Worm (Caenorhabditis elegans) whole organism, mixed stage, embryonic: Measurements from ENCODE around the gene Y67D8B.1.
A peak's percentile ranks its signal among the peaks of the same experiment; 100 is the strongest.

Source experiments
- M03D4.4 ChIP-seq: sonication (generic microtip); optimal IDR thresholded peaks from 2 replicates; lab custom pipeline; 2017; ENCODE audit warnings: mild to moderate bottlenecking, missing genetic modification characterization, missing compliant biosample characterization
- bed-3 ChIP-seq: fragments of 200-800 bp; sonication (Bioruptor generic); optimal IDR thresholded peaks from 3 replicates; lab custom pipeline; 2018; ENCODE audit warnings: mild to moderate bottlenecking, missing genetic modification characterization, moderate library complexity, missing compliant biosample characterization
- blmp-1 ChIP-seq: fragments of 150-350 bp; optimal IDR thresholded peaks from 2 replicates; lab custom pipeline; 2014; ENCODE audit warnings: missing biosample characterization, missing genetic modification characterization
- ceh-39 ChIP-seq: fragments of 150-350 bp; optimal IDR thresholded peaks from 2 replicates; lab custom pipeline; 2014; ENCODE audit warnings: missing biosample characterization, missing genetic modification characterization
- ceh-43 ChIP-seq: fragments of 200-800 bp; sonication (Bioruptor generic); optimal IDR thresholded peaks from 2 replicates; lab custom pipeline; 2018; ENCODE audit warnings: mild to moderate bottlenecking, missing genetic modification characterization, moderate library complexity, missing compliant biosample characterization
- ces-1 ChIP-seq: fragments of 150-350 bp; optimal IDR thresholded peaks from 2 replicates; lab custom pipeline; 2014; ENCODE audit warnings: missing biosample characterization, missing genetic modification reagents, missing genetic modification characterization
- cnd-1 ChIP-seq: fragments of 200-800 bp; sonication (Bioruptor generic); optimal IDR thresholded peaks from 2 replicates; lab custom pipeline; 2018; ENCODE audit warnings: mild to moderate bottlenecking, missing genetic modification characterization, missing compliant biosample characterization
- drap-1 ChIP-seq: fragments of 200-800 bp; sonication (Bioruptor generic); optimal IDR thresholded peaks from 3 replicates; lab custom pipeline; 2018; ENCODE audit warnings: mild to moderate bottlenecking, missing genetic modification characterization, missing compliant biosample characterization
- elt-3 ChIP-seq: fragments of 150-350 bp; optimal IDR thresholded peaks from 2 replicates; lab custom pipeline; 2014; ENCODE audit warnings: missing biosample characterization, missing genetic modification characterization
- flh-1 ChIP-seq: fragments of 200-800 bp; sonication (Bioruptor generic); optimal IDR thresholded peaks from 2 replicates; lab custom pipeline; 2018; ENCODE audit warnings: mild to moderate bottlenecking, missing genetic modification characterization, moderate library complexity, missing compliant biosample characterization
- ham-2 ChIP-seq: fragments of 200-800 bp; sonication (Bioruptor generic); optimal IDR thresholded peaks from 2 replicates; lab custom pipeline; 2018; ENCODE audit warnings: mild to moderate bottlenecking, missing genetic modification characterization, missing compliant biosample characterization
- hlh-1 ChIP-seq: fragments of 150-350 bp; optimal IDR thresholded peaks from 2 replicates; lab custom pipeline; 2014; ENCODE audit warnings: missing biosample characterization, missing genetic modification reagents, missing genetic modification characterization
- lin-13 ChIP-seq: fragments of 150-350 bp; optimal IDR thresholded peaks from 2 replicates; lab custom pipeline; 2014; ENCODE audit warnings: missing biosample characterization, missing genetic modification characterization
- lin-32 ChIP-seq: fragments of 200-800 bp; sonication (Bioruptor generic); optimal IDR thresholded peaks from 2 replicates; lab custom pipeline; 2018; ENCODE audit warnings: mild to moderate bottlenecking, missing genetic modification characterization, missing compliant biosample characterization
- lsy-2 ChIP-seq: fragments of 150-350 bp; optimal IDR thresholded peaks from 2 replicates; lab custom pipeline; 2014; ENCODE audit warnings: missing biosample characterization, missing genetic modification characterization
- mab-5 ChIP-seq: fragments of 150-350 bp; optimal IDR thresholded peaks from 2 replicates; lab custom pipeline; 2014; ENCODE audit warnings: missing biosample characterization, missing genetic modification characterization
- mep-1 ChIP-seq: fragments of 150-350 bp; optimal IDR thresholded peaks from 2 replicates; lab custom pipeline; 2017; ENCODE audit warnings: missing biosample characterization, missing genetic modification reagents, missing genetic modification characterization, inconsistent platforms
- mls-2 ChIP-seq: sonication (generic microtip); optimal IDR thresholded peaks from 2 replicates; lab custom pipeline; 2016; ENCODE audit warnings: mild to moderate bottlenecking, missing genetic modification characterization, moderate library complexity, missing compliant biosample characterization
- nhr-12 ChIP-seq: fragments of 150-350 bp; optimal IDR thresholded peaks from 2 replicates; lab custom pipeline; 2014; ENCODE audit warnings: missing biosample characterization, missing genetic modification characterization
- nhr-2 ChIP-seq: fragments of 150-350 bp; optimal IDR thresholded peaks from 2 replicates; lab custom pipeline; 2014; ENCODE audit warnings: missing biosample characterization, missing genetic modification characterization
- nhr-237 ChIP-seq: fragments of 150-350 bp; optimal IDR thresholded peaks from 2 replicates; lab custom pipeline; 2014; ENCODE audit warnings: missing biosample characterization, missing genetic modification characterization
- nhr-28 ChIP-seq: fragments of 150-350 bp; optimal IDR thresholded peaks from 2 replicates; lab custom pipeline; 2014; ENCODE audit warnings: missing biosample characterization, missing genetic modification characterization
- nhr-76 ChIP-seq: sonication (generic microtip); optimal IDR thresholded peaks from 2 replicates; lab custom pipeline; 2017; ENCODE audit warnings: missing biosample characterization, missing genetic modification characterization
- pha-4 ChIP-seq: fragments of 150-350 bp; optimal IDR thresholded peaks from 2 replicates; lab custom pipeline; 2018; ENCODE audit warnings: missing biosample characterization, missing genetic modification reagents, missing genetic modification characterization
- sem-2 ChIP-seq: fragments of 200-800 bp; sonication (Bioruptor generic); optimal IDR thresholded peaks from 2 replicates; lab custom pipeline; 2018; ENCODE audit warnings: mild to moderate bottlenecking, missing genetic modification characterization, missing compliant biosample characterization
- snpc-4 ChIP-seq: fragments of 150-350 bp; optimal IDR thresholded peaks from 2 replicates; lab custom pipeline; 2014; ENCODE audit warnings: missing biosample characterization, missing genetic modification characterization
- sptf-1 ChIP-seq: sonication (generic microtip); optimal IDR thresholded peaks from 2 replicates; lab custom pipeline; 2017; ENCODE audit warnings: mild to moderate bottlenecking, missing genetic modification characterization, moderate library complexity, missing compliant biosample characterization
- tbx-8 ChIP-seq: fragments of 200-800 bp; sonication (Bioruptor generic); optimal IDR thresholded peaks from 2 replicates; lab custom pipeline; 2018; ENCODE audit warnings: mild to moderate bottlenecking, missing genetic modification characterization, moderate library complexity, missing compliant biosample characterization
- unc-120 ChIP-seq: sonication (generic microtip); optimal IDR thresholded peaks from 2 replicates; lab custom pipeline; 2017; ENCODE audit warnings: missing genetic modification characterization, missing compliant biosample characterization; ENCODE audit not compliant: poor library complexity, severe bottlenecking
- unc-39 ChIP-seq: fragments of 150-350 bp; optimal IDR thresholded peaks from 2 replicates; lab custom pipeline; 2014; ENCODE audit warnings: missing biosample characterization, missing genetic modification characterization
- unc-62 ChIP-seq: fragments of 150-350 bp; optimal IDR thresholded peaks from 2 replicates; lab custom pipeline; 2014; ENCODE audit warnings: missing biosample characterization, missing genetic modification reagents, missing genetic modification characterization
- zip-8 ChIP-seq: fragments of 150-350 bp; optimal IDR thresholded peaks from 2 replicates; lab custom pipeline; 2014; ENCODE audit warnings: missing biosample characterization, missing genetic modification characterization
- ztf-11 ChIP-seq: fragments of 150-350 bp; optimal IDR thresholded peaks from 2 replicates; lab custom pipeline; 2014; ENCODE audit warnings: missing biosample characterization, missing genetic modification characterization

The Y67D8B.1 gene

ce11 chrIV:3168656-3169216 is 3.7 kb downstream of the Y67D8B.1 start:
- TF ChIP-seq nhr-76 (tag; lab: Kevin White, UChicago) (no peak), ztf-11 (no peak), sptf-1 (no peak), unc-120 (tag; lab: Kevin White, UChicago) (peak; percentile 79), lsy-2 (tag; lab: Kevin White, UChicago) (no peak), lin-32 (no peak), mep-1 (tag; lab: Kevin White, UChicago) (no peak), hlh-1 (tag; lab: Kevin White, UChicago) (peak; percentile 93), mls-2 (tag; lab: Kevin White, UChicago) (no peak), unc-62 (peak; percentile 49), bed-3 (GFP tag; lab: Kevin White, UChicago) (no peak), tbx-8 (no peak), unc-39 (tag; lab: Kevin White, UChicago) (no peak)

DNA sequence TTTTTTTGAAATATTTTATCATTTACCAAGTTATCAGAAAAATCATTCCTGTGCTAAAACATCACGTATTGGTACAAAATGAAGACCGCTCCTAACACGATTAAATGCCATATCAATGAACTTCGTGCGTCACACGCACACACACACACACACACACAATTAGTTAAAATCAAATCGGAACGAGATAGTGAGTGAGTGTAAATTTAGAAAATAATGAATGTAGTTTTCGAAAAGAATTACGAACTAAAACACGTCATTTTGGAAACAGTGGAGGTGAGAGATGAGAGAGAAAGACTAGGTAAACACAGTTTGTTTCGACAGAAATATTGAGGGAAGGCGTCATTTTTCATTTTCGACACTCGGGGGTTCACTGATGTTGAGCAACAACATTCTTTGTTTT is 5.5 kb downstream of the Y67D8B.1 start:
- TF ChIP-seq mls-2 (tag; lab: Kevin White, UChicago) (no peak), pha-4 (no peak), hlh-1 (tag; lab: Kevin White, UChicago) (no peak), nhr-237 (tag; lab: Kevin White, UChicago) (no peak), flh-1 (GFP tag; lab: Kevin White, UChicago) (no peak), unc-62 (no peak), lsy-2 (tag; lab: Kevin White, UChicago) (no peak), ceh-43 (GFP tag; lab: Kevin White, UChicago) (no peak), sem-2 (GFP tag; lab: Kevin White, UChicago) (no peak), sptf-1 (no peak), bed-3 (GFP tag; lab: Kevin White, UChicago) (no peak), drap-1 (GFP tag; lab: Kevin White, UChicago) (no peak), elt-3 (tag; lab: Kevin White, UChicago) (no peak), nhr-12 (no peak), nhr-2 (tag; lab: Kevin White, UChicago) (no peak), mab-5 (tag; lab: Kevin White, UChicago) (no peak), zip-8 (tag; lab: Kevin White, UChicago) (no peak)

- TF ChIP-seq ztf-11, result no peak
- TF ChIP-seq sptf-1, result peak; percentile 5
Measured at ce11 chrIV:3165365-3165764, 7.0 kb downstream of the Y67D8B.1 start.

DNA sequence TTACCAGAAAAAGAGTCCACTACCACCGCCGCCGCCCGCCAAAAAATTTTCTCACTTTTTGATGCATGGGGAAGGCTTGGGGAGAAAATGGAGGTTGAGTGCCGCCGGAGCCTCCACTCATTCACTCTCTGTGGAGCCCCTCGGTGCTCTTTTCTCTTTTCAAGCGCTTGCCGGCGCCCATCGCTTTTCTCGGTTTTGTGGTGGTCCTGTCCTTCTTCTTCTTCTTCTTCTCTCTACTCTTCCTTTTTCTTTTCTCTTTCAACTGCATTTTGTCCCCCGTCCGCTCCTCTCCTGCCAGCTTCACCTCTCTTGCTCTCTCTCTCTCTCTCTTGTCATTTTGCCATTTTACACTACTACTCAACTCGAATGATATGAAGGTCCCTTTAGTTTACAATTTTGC is 8.8 kb downstream of the Y67D8B.1 start:
- TF ChIP-seq ham-2 (no peak), M03D4.4 (tag; lab: Kevin White, UChicago) (no peak), lin-13 (tag; lab: Kevin White, UChicago) (no peak), sptf-1 (peak; percentile 4), tbx-8 (no peak), ceh-39 (tag; lab: Kevin White, UChicago) (no peak), unc-62 (peak; percentile 8), ztf-11 (no peak), bed-3 (GFP tag; lab: Kevin White, UChicago) (no peak), unc-120 (tag; lab: Kevin White, UChicago) (peak; percentile 63), mls-2 (tag; lab: Kevin White, UChicago) (no peak), nhr-28 (tag; lab: Kevin White, UChicago) (no peak), hlh-1 (tag; lab: Kevin White, UChicago) (peak; percentile 41), snpc-4 (tag; lab: Kevin White, UChicago) (no peak), blmp-1 (tag; lab: Kevin White, UChicago) (no peak), drap-1 (GFP tag; lab: Kevin White, UChicago) (no peak), ces-1 (GFP tag; lab: Kevin White, UChicago) (peak; percentile 8)

- TF ChIP-seq ceh-43 (GFP tag; lab: Kevin White, UChicago), result no peak
- TF ChIP-seq cnd-1 (tag; lab: Kevin White, UChicago), result no peak
- TF ChIP-seq ceh-39 (tag; lab: Kevin White, UChicago), result peak; percentile 50
- TF ChIP-seq mep-1 (tag; lab: Kevin White, UChicago), result peak; percentile 33
- peak; percentile 11 for TF ChIP-seq pha-4
- no peak for TF ChIP-seq bed-3 (GFP tag; lab: Kevin White, UChicago)
- TF ChIP-seq nhr-237 (tag; lab: Kevin White, UChicago), result peak; percentile 59
- TF ChIP-seq lin-13 (tag; lab: Kevin White, UChicago), result peak; percentile 32
- peak; percentile 73 for TF ChIP-seq hlh-1 (tag; lab: Kevin White, UChicago)
- TF ChIP-seq sptf-1, result peak; percentile 6
- TF ChIP-seq unc-120 (tag; lab: Kevin White, UChicago), result peak; percentile 34
- TF ChIP-seq lsy-2 (tag; lab: Kevin White, UChicago), result peak; percentile 23
Measured at ce11 chrIV:3160785-3161184, 11.6 kb downstream of the Y67D8B.1 start.
